Worm (Caenorhabditis elegans) whole organism, young adult: Measurements from ENCODE around the gene npr-41.

ENCODE experiments used
- B0019.2 ChIP-seq: fragments of 200-800 bp; sonication (Bioruptor generic); conservative IDR thresholded peaks from 2 replicates; pipeline ENCODE4 v1.3.6; 2022; ENCODE audit warnings: missing genetic modification reagents, missing genetic modification characterization, missing compliant biosample characterization
- B0035.1 ChIP-seq: sonication (generic microtip); optimal IDR thresholded peaks from 2 replicates; lab custom pipeline; 2016; ENCODE audit warnings: missing genetic modification characterization, mild to moderate bottlenecking, missing compliant biosample characterization, missing genotype, missing genetic modification reagents
- F22D6.2 ChIP-seq: sonication (generic microtip); optimal IDR thresholded peaks from 2 replicates; lab custom pipeline; 2016; ENCODE audit warnings: mild to moderate bottlenecking, missing genetic modification characterization, missing compliant biosample characterization
- F33H1.4 ChIP-seq: fragments of 200-800 bp; sonication (Bioruptor generic); IDR thresholded peaks from 2 replicates; pipeline ENCODE4 v1.3.6; 2022; ENCODE audit warnings: missing genetic modification reagents, missing genetic modification characterization, missing compliant biosample characterization
- F39B2.1 ChIP-seq: fragments of 200-800 bp; sonication (Bioruptor generic); IDR thresholded peaks from 2 replicates; pipeline ENCODE4 v1.3.6; 2022; ENCODE audit warnings: missing genetic modification reagents, missing genetic modification characterization, missing compliant biosample characterization
- F49E8.2 ChIP-seq: sonication (generic microtip); optimal IDR thresholded peaks from 3 replicates; lab custom pipeline; 2017; ENCODE audit warnings: missing genetic modification characterization, mild to moderate bottlenecking, missing compliant biosample characterization, antibody characterized with exemption, moderate library complexity; ENCODE audit not compliant: insufficient read depth
- F57A8.1 ChIP-seq: fragments of 200-800 bp; sonication (Bioruptor generic); optimal IDR thresholded peaks from 2 replicates; lab custom pipeline; 2018; ENCODE audit warnings: mild to moderate bottlenecking, missing genetic modification characterization, moderate library complexity, missing compliant biosample characterization
- F57C9.4 ChIP-seq: sonication (generic microtip); optimal IDR thresholded peaks from 2 replicates; lab custom pipeline; 2017; ENCODE audit warnings: mild to moderate bottlenecking, missing genetic modification characterization, missing compliant biosample characterization
- T07F8.4 ChIP-seq: sonication (generic microtip); optimal IDR thresholded peaks from 2 replicates; lab custom pipeline; 2016; ENCODE audit warnings: mild to moderate bottlenecking, missing genetic modification characterization, moderate library complexity, missing compliant biosample characterization
- T26A5.8 ChIP-seq: sonication (generic microtip); optimal IDR thresholded peaks from 2 replicates; lab custom pipeline; 2016; ENCODE audit warnings: missing genetic modification characterization, missing compliant biosample characterization
- Y95B8A.8 ChIP-seq: fragments of 200-800 bp; sonication (Bioruptor generic); IDR thresholded peaks from 2 replicates; pipeline ENCODE4 v1.3.6; 2022; ENCODE audit warnings: missing genetic modification reagents, missing genetic modification characterization, missing compliant biosample characterization
- aptf-3 ChIP-seq: fragments of 200-800 bp; sonication (Bioruptor generic); IDR thresholded peaks from 2 replicates; pipeline ENCODE4 v1.3.6; 2022; ENCODE audit warnings: missing genetic modification characterization, missing compliant biosample characterization
- atf-7 ChIP-seq: sonication (generic microtip); optimal IDR thresholded peaks from 2 replicates; lab custom pipeline; 2017; ENCODE audit warnings: mild to moderate bottlenecking, missing genetic modification characterization, missing compliant biosample characterization
- cebp-2 ChIP-seq: fragments of 200-800 bp; sonication (Bioruptor generic); IDR thresholded peaks from 2 replicates; pipeline ENCODE4 v1.3.6; 2022; ENCODE audit warnings: missing genetic modification characterization, missing compliant biosample characterization
- ceh-100 ChIP-seq: fragments of 200-800 bp; sonication (Bioruptor generic); IDR thresholded peaks from 2 replicates; pipeline ENCODE4 v1.3.6; 2022; ENCODE audit warnings: missing genetic modification reagents, missing genetic modification characterization, missing compliant biosample characterization
- dpff-1 ChIP-seq: sonication (generic microtip); optimal IDR thresholded peaks from 2 replicates; lab custom pipeline; 2017; ENCODE audit warnings: mild to moderate bottlenecking, missing genetic modification characterization, missing compliant biosample characterization
- efl-1 ChIP-seq: fragments of 150-350 bp; optimal IDR thresholded peaks from 2 replicates; lab custom pipeline; 2014; ENCODE audit warnings: missing biosample characterization, missing genetic modification reagents, missing genetic modification characterization
- egrh-3 ChIP-seq: fragments of 200-800 bp; sonication (Bioruptor generic); IDR thresholded peaks from 2 replicates; pipeline ENCODE4 v1.3.6; 2022; ENCODE audit warnings: missing genetic modification reagents, missing genetic modification characterization, missing compliant biosample characterization
- ekl-4 ChIP-seq: fragments of 200-800 bp; sonication (Bioruptor generic); IDR thresholded peaks from 2 replicates; pipeline ENCODE4 v1.3.6; 2022; ENCODE audit warnings: missing genetic modification reagents, missing genetic modification characterization, missing compliant biosample characterization
- fkh-3 ChIP-seq: sonication (generic microtip); optimal IDR thresholded peaks from 2 replicates; lab custom pipeline; 2016; ENCODE audit warnings: mild to moderate bottlenecking, missing genetic modification characterization, missing compliant biosample characterization
- gei-17 ChIP-seq: fragments of 200-800 bp; sonication (Bioruptor generic); optimal IDR thresholded peaks from 2 replicates; lab custom pipeline; 2018; ENCODE audit warnings: mild to moderate bottlenecking, missing genetic modification characterization, missing compliant biosample characterization
- hmg-1.2 ChIP-seq: fragments of 200-800 bp; sonication (Bioruptor generic); IDR thresholded peaks from 2 replicates; pipeline ENCODE4 v1.3.6; 2022; ENCODE audit warnings: missing genetic modification reagents, missing genetic modification characterization, missing compliant biosample characterization
- lin-40 ChIP-seq: sonication (generic microtip); optimal IDR thresholded peaks from 2 replicates; lab custom pipeline; 2016; ENCODE audit warnings: missing genetic modification characterization, mild to moderate bottlenecking, missing compliant biosample characterization, missing genotype, missing genetic modification reagents
- lin-54 ChIP-seq: fragments of 200-800 bp; sonication (Bioruptor generic); optimal IDR thresholded peaks from 2 replicates; lab custom pipeline; 2018; ENCODE audit warnings: mild to moderate bottlenecking, missing genetic modification characterization, missing compliant biosample characterization
- madf-10 ChIP-seq: sonication (generic microtip); optimal IDR thresholded peaks from 2 replicates; lab custom pipeline; 2016; ENCODE audit warnings: mild to moderate bottlenecking, missing genetic modification characterization, missing compliant biosample characterization
- madf-6 ChIP-seq: fragments of 200-800 bp; sonication (Bioruptor generic); IDR thresholded peaks from 2 replicates; pipeline ENCODE4 v1.3.6; 2022; ENCODE audit warnings: missing genetic modification reagents, missing genetic modification characterization, missing compliant biosample characterization
- mel-28 ChIP-seq: sonication (generic microtip); optimal IDR thresholded peaks from 2 replicates; lab custom pipeline; 2016; ENCODE audit warnings: borderline replicate concordance, mild to moderate bottlenecking, missing genetic modification characterization, missing compliant biosample characterization
- mes-4 ChIP-seq: sonication (generic microtip); optimal IDR thresholded peaks from 2 replicates; lab custom pipeline; 2016; ENCODE audit warnings: missing genotype, missing genetic modification characterization, missing compliant biosample characterization
- nfyb-1 ChIP-seq: fragments of 200-800 bp; sonication (Bioruptor generic); IDR thresholded peaks from 2 replicates; pipeline ENCODE4 v1.3.6; 2022; ENCODE audit warnings: missing genetic modification reagents, missing genetic modification characterization, missing compliant biosample characterization
- nhr-80 ChIP-seq: sonication (generic microtip); optimal IDR thresholded peaks from 2 replicates; lab custom pipeline; 2016; ENCODE audit warnings: missing genetic modification characterization, missing compliant biosample characterization
- snpc-1.3 ChIP-seq: sonication (generic microtip); optimal IDR thresholded peaks from 2 replicates; lab custom pipeline; 2017; ENCODE audit warnings: missing genetic modification characterization, mild to moderate bottlenecking, missing compliant biosample characterization, antibody characterized with exemption, moderate library complexity, missing genotype, missing genetic modification reagents; ENCODE audit not compliant: insufficient read depth
- snpc-3.4 ChIP-seq: sonication (generic microtip); optimal IDR thresholded peaks from 2 replicates; lab custom pipeline; 2017; ENCODE audit warnings: missing genetic modification characterization, mild to moderate bottlenecking, missing compliant biosample characterization, antibody characterized with exemption, moderate library complexity, missing genotype, missing genetic modification reagents
- sptf-2 ChIP-seq: fragments of 200-800 bp; sonication (Bioruptor generic); optimal IDR thresholded peaks from 2 replicates; lab custom pipeline; 2018; ENCODE audit warnings: mild to moderate bottlenecking, missing genetic modification characterization, missing compliant biosample characterization
- unc-62 ChIP-seq: fragments of 150-350 bp; optimal IDR thresholded peaks from 2 replicates; lab custom pipeline; 2014; ENCODE audit warnings: missing biosample characterization, missing genetic modification reagents, missing genetic modification characterization

Gene npr-41

ce11 chrII:11484600-11484999 lies 25.9 kb upstream of the npr-41 start (continued):
- peak; percentile 98 for TF ChIP-seq F57A8.1 (GFP tag; lab: Kevin White, UChicago)
- TF ChIP-seq aptf-3 = 0 out of 2 replicates have a peak, but pooled peaks have one; percentile 58
- peak; percentile 86 for TF ChIP-seq atf-7 (tag; lab: Kevin White, UChicago)
- peak; percentile 92 for TF ChIP-seq ekl-4
- peak; percentile 87 for TF ChIP-seq madf-10 (tag; lab: Kevin White, UChicago)
- TF ChIP-seq nfyb-1 = peak; percentile 93
- no peak for TF ChIP-seq unc-62 (GFP tag; lab: Kevin White, UChicago)
- TF ChIP-seq snpc-3.4 (tag; lab: Kevin White, UChicago) = peak; percentile 93
- peak; percentile 24 for TF ChIP-seq F49E8.2 (tag; lab: Kevin White, UChicago)
- TF ChIP-seq snpc-1.3 (tag; lab: Kevin White, UChicago) = peak; percentile 97
- peak; percentile 90 for TF ChIP-seq mes-4 (tag; lab: Kevin White, UChicago)
- TF ChIP-seq F39B2.1 (GFP tag; lab: Robert Waterston, UW) = peak; percentile 85; the same call in 1 of the 2 replicates
- peak; percentile 52 for TF ChIP-seq dpff-1 (tag; lab: Kevin White, UChicago)

- no peak for TF ChIP-seq T26A5.8 (tag; lab: Kevin White, UChicago)
- TF ChIP-seq F57C9.4 (tag; lab: Kevin White, UChicago) = no peak
- TF ChIP-seq cebp-2 (GFP tag; lab: Robert Waterston, UW) = no peak
Observed at ce11 chrII:11485200-11485599, 25.3 kb upstream of the npr-41 start, which contains the start of gene twk-5. TSS of gene twk-5 (minus strand) at chrII:11485300.

- TF ChIP-seq ceh-100 (no peak), hmg-1.2 (GFP tag; lab: Robert Waterston, UW) (peak; percentile 47; the same call in 1 of the 2 replicates), gei-17 (no peak)
Observed at ce11 chrII:11486698-11487234, 23.7 kb upstream of the npr-41 start, which contains the start of gene ttr-18. TSS of gene ttr-18 (minus strand) at chrII:11486748.

ce11 chrII:11487999-11488398 lies 22.5 kb upstream of the npr-41 start, which contains the start of gene B0334.13:
TSS of gene B0334.13 (plus strand) at chrII:11488299.
- TF ChIP-seq B0019.2 (GFP tag; lab: Robert Waterston, UW) (no peak), efl-1 (no peak), sptf-2 (GFP tag; lab: Kevin White, UChicago) (no peak), mel-28 (tag; lab: Kevin White, UChicago) (no peak), fkh-3 (tag; lab: Kevin White, UChicago) (no peak), Y95B8A.8 (GFP tag; lab: Robert Waterston, UW) (no peak), F33H1.4 (GFP tag; lab: Robert Waterston, UW) (no peak), egrh-3 (GFP tag; lab: Robert Waterston, UW) (no peak), T07F8.4 (tag; lab: Kevin White, UChicago) (no peak), madf-6 (no peak), F22D6.2 (no peak)

ce11 chrII:11492843-11493242 lies 17.6 kb upstream of the npr-41 start, which contains the start of gene hacl-1:
TSS of gene hacl-1 (minus strand) at chrII:11492963.
- TF ChIP-seq B0035.1 (tag; lab: Kevin White, UChicago) (no peak), lin-54 (peak; percentile 6), nfyb-1 (0 out of 2 replicates have a peak, but pooled peaks have one; percentile 15), nhr-80 (tag; lab: Kevin White, UChicago) (peak; percentile 21), lin-40 (tag; lab: Kevin White, UChicago) (peak; percentile 9)
